Worm (Caenorhabditis elegans) whole organism, L4/young adult: ENCODE results near the gene irld-15.

ENCODE experiments used
- dao-5 ChIP-seq: sonication (generic microtip); optimal IDR thresholded peaks from 2 replicates; lab custom pipeline; 2016; ENCODE audit warnings: missing genotype, missing genetic modification characterization, moderate library complexity, missing compliant biosample characterization
- him-1 ChIP-seq: sonication (generic microtip); optimal IDR thresholded peaks from 2 replicates; lab custom pipeline; 2016; ENCODE audit warnings: missing genotype, missing genetic modification reagents, missing genetic modification characterization, missing compliant biosample characterization

- TF ChIP-seq him-1: no peak
- TF ChIP-seq dao-5: no peak
Observed at ce11 chrV:2308246-2308645, 4.6 kb upstream of the irld-15 start.
